Fruit fly (Drosophila melanogaster) Kc167 (cell line): Measurements from ENCODE around the gene comm3.

Experiments used
- Myc ChIP-seq: fragments of >200 bp; optimal IDR thresholded peaks from 2 replicates; lab custom pipeline; 2017; ENCODE audit warnings: missing external identifiers
- h ChIP-seq: fragments of >200 bp; optimal IDR thresholded peaks from 3 replicates; lab custom pipeline; 2018; ENCODE audit warnings: missing external identifiers
- insv ChIP-seq: fragments of >200 bp; optimal IDR thresholded peaks from 3 replicates; lab custom pipeline; 2018; ENCODE audit warnings: missing external identifiers
- psq ChIP-seq: fragments of >200 bp; optimal IDR thresholded peaks from 2 replicates; lab custom pipeline; 2017; ENCODE audit warnings: missing external identifiers
- ttk ChIP-seq: sonication (Bioruptor generic); optimal IDR thresholded peaks from 2 replicates; lab custom pipeline; 2017; ENCODE audit warnings: missing external identifiers

DNA sequence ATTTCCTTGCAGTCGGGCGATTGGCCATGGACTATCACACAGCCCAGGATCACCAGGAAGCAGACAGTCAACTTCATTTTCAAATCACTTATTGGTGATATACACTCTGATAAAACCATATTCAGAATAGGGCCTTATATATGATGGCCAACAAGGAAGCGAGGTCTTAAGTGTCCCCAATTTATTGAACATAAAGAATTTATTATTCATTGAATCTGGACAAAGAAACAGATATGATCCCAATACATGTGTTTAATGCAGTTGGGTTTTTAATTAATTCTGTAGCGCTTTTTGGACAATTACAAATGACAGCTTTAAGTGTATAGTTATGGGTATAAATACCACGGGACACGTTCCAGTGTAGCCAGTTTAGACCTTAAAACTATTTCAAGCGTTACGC lies 11.8 kb upstream of the comm3 start, which contains the start of the genes Eig71Eh and Eig71Ei:
- TF ChIP-seq psq (lab: Kevin White, UChicago) (no peak), h (lab: Kevin White, UChicago) (no peak), ttk (lab: Kevin White, UChicago) (no peak), insv (no peak), Myc (lab: Kevin White, UChicago) (no peak)
